Worm (Caenorhabditis elegans) whole organism, late embryonic: Measurements from ENCODE around the gene sqt-1.

Experiments used
- ama-1 ChIP-seq: fragments of 150-350 bp; optimal IDR thresholded peaks from 2 replicates; lab custom pipeline; 2014
- lin-11 ChIP-seq: fragments of 200-800 bp; sonication (Bioruptor generic); optimal IDR thresholded peaks from 2 replicates; lab custom pipeline; 2018; ENCODE audit warnings: mild to moderate bottlenecking, missing genetic modification characterization, missing compliant biosample characterization
- nhr-11 ChIP-seq: fragments of 150-350 bp; optimal IDR thresholded peaks from 2 replicates; lab custom pipeline; 2014; ENCODE audit warnings: missing biosample characterization, missing genetic modification characterization
- npax-4 ChIP-seq: sonication (generic microtip); optimal IDR thresholded peaks from 2 replicates; lab custom pipeline; 2016; ENCODE audit warnings: missing genetic modification characterization, missing compliant biosample characterization
- syd-9 ChIP-seq: sonication (generic microtip); optimal IDR thresholded peaks from 2 replicates; lab custom pipeline; 2016; ENCODE audit warnings: mild to moderate bottlenecking, missing genetic modification characterization, moderate library complexity, missing compliant biosample characterization

DNA sequence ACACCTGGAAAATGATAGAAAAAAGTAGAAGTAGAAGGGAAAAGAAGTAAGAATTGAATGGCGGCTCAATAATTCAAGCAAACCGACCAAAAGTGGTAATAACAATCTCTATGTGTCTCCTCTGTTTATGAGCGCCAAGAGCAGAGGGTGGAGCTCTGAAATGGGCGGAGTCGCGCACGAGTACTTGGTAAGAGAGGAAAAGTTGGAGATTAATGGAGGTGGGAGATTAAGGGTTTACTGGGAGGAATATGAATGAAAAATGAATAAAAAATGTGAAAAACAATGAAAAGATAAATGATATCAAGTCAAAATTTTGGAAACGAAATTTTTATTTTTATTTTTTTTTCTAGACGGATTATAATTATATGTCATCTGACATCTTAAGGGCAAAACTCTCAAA, 40.1 kb upstream of the sqt-1 start:
- TF ChIP-seq npax-4 (tag; lab: Kevin White, UChicago): no peak
- no peak for TF ChIP-seq syd-9 (tag; lab: Kevin White, UChicago)
- no peak for TF ChIP-seq ama-1 (lab: Kevin White, UChicago)
- TF ChIP-seq nhr-11 (tag; lab: Kevin White, UChicago): no peak
- no peak for TF ChIP-seq lin-11 (tag; lab: Kevin White, UChicago)
